Worm (Caenorhabditis elegans): ENCODE data around the gene dmsr-5.
"Not testable (repeated sequence)": the region's sequence is repeated elsewhere in the genome, so short reads cannot be mapped to it uniquely, and the experiment has no call there.

The dmsr-5 gene

ce11 chrIII:10995156-10995555, at the start of gene dmsr-5:
TSS of gene dmsr-5 (minus strand) at chrIII:10995256.
- TF ChIP-seq scrt-1 (GFP tag; IDR thresholded peaks at IDR 0.05) (no peak), B0310.2 (tag; optimal IDR thresholded peaks at IDR 0.05) (no peak), hmbx-1 (tag; optimal IDR thresholded peaks at IDR 0.05) (no peak), F13C5.2 (tag; optimal IDR thresholded peaks at IDR 0.05) (no peak), hnd-1 (tag; optimal IDR thresholded peaks at IDR 0.05) (no peak), tbx-37 (GFP tag; conservative IDR thresholded peaks at IDR 0.05) (no peak), ama-1 (optimal IDR thresholded peaks at IDR 0.05) (no peak), hmg-4 (GFP tag; optimal IDR thresholded peaks at IDR 0.05) (no peak), aly-1 (tag; optimal IDR thresholded peaks at IDR 0.05) (no peak), flt-1 (GFP tag; IDR thresholded peaks at IDR 0.05) (no peak), tbx-11 (GFP tag; IDR thresholded peaks at IDR 0.05) (no peak), sea-1 (GFP tag; conservative IDR thresholded peaks at IDR 0.05) (no peak), pes-1 (GFP tag; IDR thresholded peaks at IDR 0.05) (no peak), ceh-13 (GFP tag; optimal IDR thresholded peaks at IDR 0.05) (no peak)

- TF ChIP-seq ets-7 (tag; optimal IDR thresholded peaks at IDR 0.05) (no peak), sea-1 (GFP tag; conservative IDR thresholded peaks at IDR 0.05) (no peak), flt-1 (GFP tag; IDR thresholded peaks at IDR 0.05) (no peak), pes-1 (GFP tag; IDR thresholded peaks at IDR 0.05) (no peak), hmbx-1 (tag; optimal IDR thresholded peaks at IDR 0.05) (no peak), hmg-4 (GFP tag; optimal IDR thresholded peaks at IDR 0.05) (no peak), scrt-1 (GFP tag; IDR thresholded peaks at IDR 0.05) (no peak), tbx-11 (GFP tag; IDR thresholded peaks at IDR 0.05) (no peak), ceh-13 (GFP tag; optimal IDR thresholded peaks at IDR 0.05) (no peak), ceh-36 (tag; optimal IDR thresholded peaks at IDR 0.05) (no peak), F13C5.2 (tag; optimal IDR thresholded peaks at IDR 0.05) (no peak), hnd-1 (tag; optimal IDR thresholded peaks at IDR 0.05) (no peak), B0310.2 (tag; optimal IDR thresholded peaks at IDR 0.05) (no peak), tra-4 (tag; optimal IDR thresholded peaks at IDR 0.05) (no peak), ama-1 (optimal IDR thresholded peaks at IDR 0.05) (no peak), aly-1 (tag; optimal IDR thresholded peaks at IDR 0.05) (no peak), tbx-37 (GFP tag; conservative IDR thresholded peaks at IDR 0.05) (no peak)
Measured at ce11 chrIII:11040606-11041005, 45.5 kb upstream of the dmsr-5 start.

- TF ChIP-seq flt-1 (GFP tag; IDR thresholded peaks at IDR 0.05) (no peak), tbx-37 (GFP tag; conservative IDR thresholded peaks at IDR 0.05) (no peak), scrt-1 (GFP tag; IDR thresholded peaks at IDR 0.05) (no peak), tra-4 (tag; optimal IDR thresholded peaks at IDR 0.05) (no peak), aly-1 (tag; optimal IDR thresholded peaks at IDR 0.05) (no peak), F13C5.2 (tag; optimal IDR thresholded peaks at IDR 0.05) (no peak), sea-1 (GFP tag; conservative IDR thresholded peaks at IDR 0.05) (no peak), hmg-4 (GFP tag; optimal IDR thresholded peaks at IDR 0.05) (no peak), B0310.2 (tag; optimal IDR thresholded peaks at IDR 0.05) (no peak), pes-1 (GFP tag; IDR thresholded peaks at IDR 0.05) (no peak)
Measured at ce11 chrIII:11039250-11039649, 44.2 kb upstream of the dmsr-5 start.

DNA sequence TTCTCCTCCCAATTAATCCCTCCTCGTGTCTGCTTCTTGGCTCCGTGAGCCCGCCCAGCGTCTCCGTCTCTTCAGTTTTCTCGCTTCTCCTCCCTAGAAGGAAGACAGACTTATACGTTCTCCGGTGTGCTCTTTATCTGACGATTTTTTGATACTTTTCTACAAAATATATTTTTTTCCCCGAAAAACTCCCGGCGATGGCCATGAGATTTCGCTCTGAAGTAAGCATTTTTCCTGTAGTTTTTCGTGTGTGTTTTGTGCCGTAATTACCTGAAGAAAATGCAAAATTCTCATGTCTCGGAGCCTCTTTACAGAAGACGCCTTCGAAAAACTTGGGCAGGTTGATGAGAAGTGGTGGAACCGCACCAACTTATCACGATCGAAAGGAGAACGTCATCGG, 41.6 kb upstream of the dmsr-5 start, which contains the start of gene spat-2:
TSS of gene spat-2 (plus strand) at position 301 of the 400 bp plus-strand sequence.
- TF ChIP-seq scrt-1 (GFP tag; IDR thresholded peaks at IDR 0.05) (no peak), pes-1 (GFP tag; IDR thresholded peaks at IDR 0.05) (no peak), B0310.2 (tag; optimal IDR thresholded peaks at IDR 0.05) (no peak), hmbx-1 (tag; optimal IDR thresholded peaks at IDR 0.05) (no peak), hnd-1 (tag; optimal IDR thresholded peaks at IDR 0.05) (no peak), tbx-11 (GFP tag; IDR thresholded peaks at IDR 0.05) (no peak), sea-1 (GFP tag; conservative IDR thresholded peaks at IDR 0.05) (no peak), ceh-36 (tag; optimal IDR thresholded peaks at IDR 0.05) (no peak), hmg-4 (GFP tag; optimal IDR thresholded peaks at IDR 0.05) (no peak), tra-4 (tag; optimal IDR thresholded peaks at IDR 0.05) (no peak), flt-1 (GFP tag; IDR thresholded peaks at IDR 0.05) (no peak), ama-1 (optimal IDR thresholded peaks at IDR 0.05) (no peak), tbx-37 (GFP tag; conservative IDR thresholded peaks at IDR 0.05) (no peak), F13C5.2 (tag; optimal IDR thresholded peaks at IDR 0.05) (no peak), aly-1 (tag; optimal IDR thresholded peaks at IDR 0.05) (no peak), ets-7 (tag; optimal IDR thresholded peaks at IDR 0.05) (no peak), ceh-13 (GFP tag; optimal IDR thresholded peaks at IDR 0.05) (no peak)

ce11 chrIII:11036132-11036531, 41.1 kb upstream of the dmsr-5 start:
- TF ChIP-seq flt-1 (GFP tag; IDR thresholded peaks at IDR 0.05) (0 out of 2 replicates have a peak, but pooled peaks have one; percentile 7), F13C5.2 (tag; optimal IDR thresholded peaks at IDR 0.05) (peak; percentile 67), ceh-36 (tag; optimal IDR thresholded peaks at IDR 0.05) (no peak)

DNA sequence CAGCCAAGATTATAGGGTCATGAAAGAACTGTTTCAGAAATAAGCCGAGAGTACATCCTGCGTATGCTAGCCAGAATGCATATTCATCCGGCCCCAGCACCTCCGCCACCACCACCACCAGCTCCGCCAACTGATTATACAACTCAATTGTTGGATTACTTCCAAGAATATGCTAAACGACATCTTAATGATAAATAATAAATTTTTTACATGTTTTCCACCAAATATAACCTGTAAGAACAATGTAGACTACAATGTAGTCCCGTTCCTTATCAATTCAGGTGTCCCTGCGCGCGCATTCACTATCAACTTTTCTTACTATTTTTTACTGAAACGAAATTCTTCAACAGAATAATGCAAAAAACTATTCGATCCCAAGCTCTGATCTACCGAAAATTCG, 37.8 kb upstream of the dmsr-5 start, which contains the start of gene Y48A6B.9:
TSS of gene Y48A6B.9 (plus strand) at position 301 of the 400 bp plus-strand sequence.
- TF ChIP-seq ama-1 (optimal IDR thresholded peaks at IDR 0.05) (no peak), flt-1 (GFP tag; IDR thresholded peaks at IDR 0.05) (no peak)

DNA sequence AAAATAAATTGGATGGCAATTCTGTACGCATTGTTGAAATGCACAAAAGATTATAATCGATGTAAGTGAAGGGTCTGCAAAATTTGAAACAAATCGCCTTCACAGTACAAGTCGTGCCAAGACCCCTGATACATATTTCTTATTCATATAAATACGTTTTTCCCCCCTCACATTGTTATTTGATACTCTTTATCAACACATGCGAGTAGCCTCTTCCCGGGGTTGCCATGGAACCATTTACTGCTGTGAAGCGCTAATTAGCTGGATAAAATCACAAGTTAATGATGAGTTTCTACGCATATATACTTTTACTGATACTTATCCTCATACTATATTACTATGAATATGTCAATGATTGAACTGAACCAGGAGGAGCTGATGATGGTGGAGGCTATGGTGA, 36.3 kb upstream of the dmsr-5 start, which contains the start of gene Y48A6B.14:
TSS of gene Y48A6B.14 (plus strand) at position 301 of the 400 bp plus-strand sequence.
- TF ChIP-seq tbx-11 (GFP tag; IDR thresholded peaks at IDR 0.05) (no peak), B0310.2 (tag; optimal IDR thresholded peaks at IDR 0.05) (no peak), F13C5.2 (tag; optimal IDR thresholded peaks at IDR 0.05) (no peak), hnd-1 (tag; optimal IDR thresholded peaks at IDR 0.05) (no peak), pes-1 (GFP tag; IDR thresholded peaks at IDR 0.05) (no peak), tra-4 (tag; optimal IDR thresholded peaks at IDR 0.05) (no peak), ama-1 (optimal IDR thresholded peaks at IDR 0.05) (no peak), flt-1 (GFP tag; IDR thresholded peaks at IDR 0.05) (no peak), ceh-13 (GFP tag; optimal IDR thresholded peaks at IDR 0.05) (no peak), ets-7 (tag; optimal IDR thresholded peaks at IDR 0.05) (no peak), ceh-36 (tag; optimal IDR thresholded peaks at IDR 0.05) (no peak), hmbx-1 (tag; optimal IDR thresholded peaks at IDR 0.05) (no peak), tbx-37 (GFP tag; conservative IDR thresholded peaks at IDR 0.05) (no peak)

ce11 chrIII:11029337-11029736, 34.3 kb upstream of the dmsr-5 start, which contains the start of gene Y48A6B.8:
TSS of gene Y48A6B.8 (minus strand) at chrIII:11029437.
- TF ChIP-seq ceh-13 (GFP tag; optimal IDR thresholded peaks at IDR 0.05); F13C5.2 (tag; optimal IDR thresholded peaks at IDR 0.05); hmbx-1 (tag; optimal IDR thresholded peaks at IDR 0.05): not testable (repeated sequence)

Measured in whole organism, early embryonic.